Fruit fly (Drosophila melanogaster) whole organism: ENCODE data around the gene CG5111.

Source experiments
- CG8478 ChIP-seq: fragments of >200 bp; optimal IDR thresholded peaks from 2 replicates; lab custom pipeline; 2018; ENCODE audit warnings: inconsistent platforms
- EcR ChIP-seq, 2 experiments: fragments of >200 bp; optimal IDR thresholded peaks; 2 replicates each; lab custom pipeline; 2017; ENCODE audit warnings: missing biosample characterization in 2 of 2, missing genetic modification characterization in 2 of 2, missing genetic modification reagents in 2 of 2
- psq ChIP-seq: fragments of >200 bp; optimal IDR thresholded peaks from 2 replicates; lab custom pipeline; 2017
- usp ChIP-seq: fragments of >200 bp; optimal IDR thresholded peaks from 2 replicates; lab custom pipeline; 2017; ENCODE audit warnings: missing biosample characterization, missing genetic modification characterization, mixed read lengths

DNA sequence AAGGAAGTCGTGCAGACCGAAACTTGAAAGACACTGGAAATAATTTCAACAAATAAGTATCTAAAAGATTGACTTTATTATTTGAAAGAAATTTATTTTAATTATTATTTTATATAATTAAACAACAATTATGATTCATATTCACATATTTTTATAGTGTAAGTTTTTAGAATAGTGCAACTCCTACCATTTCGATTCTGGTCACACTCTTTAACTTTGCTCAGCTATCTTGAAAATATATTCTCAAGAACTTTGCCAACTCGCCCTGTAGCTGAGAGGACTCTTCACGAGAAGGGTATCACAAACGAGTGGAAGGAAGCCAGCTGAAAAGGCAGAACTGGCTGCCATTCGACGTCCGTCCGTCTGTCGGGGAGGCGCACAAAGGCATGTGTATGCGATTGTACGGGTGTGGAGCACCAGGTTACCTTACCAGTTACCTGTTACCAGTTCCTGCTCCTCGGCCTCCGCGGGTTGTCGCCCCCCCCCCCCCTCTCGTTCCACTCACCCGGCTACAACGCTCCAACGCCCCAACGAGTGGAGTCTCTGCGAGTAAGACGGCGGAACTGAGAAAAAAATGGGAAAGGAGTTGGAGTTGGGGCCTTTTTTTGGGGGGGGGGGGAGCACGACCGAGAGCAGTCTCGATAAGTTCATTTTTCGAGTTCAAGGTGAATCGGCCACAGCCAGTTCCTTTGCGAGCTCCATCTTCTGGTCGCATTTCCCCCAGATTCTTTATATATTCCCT is 49.5 kb downstream of the CG5111 start:
- no peak for TF ChIP-seq CG8478 (lab: Kevin White, UChicago)
- no peak for TF ChIP-seq psq
- no peak for TF ChIP-seq usp (GFP tag; lab: Kevin White, UChicago)
- TF ChIP-seq EcR (GFP tag; optimal IDR thresholded peaks at IDR 0.05; lab: Kevin White, UChicago) = peak in 1 of 2 experiments; percentile 72
